Worm (Caenorhabditis elegans) whole organism, L1 larva: ENCODE data around the gene col-43.

Source experiments
- C04F5.9 ChIP-seq: sonication (generic microtip); optimal IDR thresholded peaks from 2 replicates; lab custom pipeline; 2016; ENCODE audit warnings: missing genetic modification characterization, missing compliant biosample characterization
- C16A3.4 ChIP-seq: fragments of 150-350 bp; optimal IDR thresholded peaks from 2 replicates; lab custom pipeline; 2014; ENCODE audit warnings: missing biosample characterization, missing genetic modification characterization
- F16B12.6 ChIP-seq: fragments of 150-350 bp; optimal IDR thresholded peaks from 2 replicates; lab custom pipeline; 2014; ENCODE audit warnings: missing biosample characterization, missing genetic modification characterization
- Y116A8C.19 ChIP-seq: sonication (generic microtip); optimal IDR thresholded peaks from 2 replicates; lab custom pipeline; 2016; ENCODE audit warnings: missing compliant biosample characterization, missing genetic modification characterization, borderline replicate concordance
- alr-1 ChIP-seq: fragments of 200-800 bp; sonication (Bioruptor generic); optimal IDR thresholded peaks from 2 replicates; lab custom pipeline; 2018; ENCODE audit warnings: borderline replicate concordance, mild to moderate bottlenecking, missing genetic modification characterization, missing compliant biosample characterization
- aly-2 ChIP-seq: fragments of 150-350 bp; optimal IDR thresholded peaks from 2 replicates; lab custom pipeline; 2014; ENCODE audit warnings: missing biosample characterization, missing genetic modification characterization
- ama-1 ChIP-seq: fragments of 150-350 bp; optimal IDR thresholded peaks from 2 replicates; lab custom pipeline; 2014
- blmp-1 ChIP-seq: fragments of 150-350 bp; optimal IDR thresholded peaks from 2 replicates; lab custom pipeline; 2014; ENCODE audit warnings: missing biosample characterization, missing genetic modification characterization
- ceh-82 ChIP-seq, 3 experiments: fragments of 150-350 bp in 1 of 3; sonication (generic microtip) in 2 of 3; optimal IDR thresholded peaks; 2 replicates each; lab custom pipeline; 2014 to 2017; ENCODE audit warnings: missing biosample characterization in 3 of 3, missing genetic modification characterization in 3 of 3
- ceh-88 ChIP-seq: fragments of 200-800 bp; sonication (Bioruptor generic); IDR thresholded peaks from 2 replicates; pipeline ENCODE4 v1.3.6; 2022; ENCODE audit warnings: missing genetic modification characterization, missing compliant biosample characterization
- ces-1 ChIP-seq: fragments of 150-350 bp; optimal IDR thresholded peaks from 2 replicates; lab custom pipeline; 2014; ENCODE audit warnings: missing biosample characterization, missing genetic modification reagents, missing genetic modification characterization
- dpl-1 ChIP-seq, 3 experiments: fragments of 150-350 bp in 2 of 3; sonication (generic microtip) in 1 of 3; optimal IDR thresholded peaks; 2 replicates each; lab custom pipeline; 2014 to 2017; ENCODE audit warnings: missing biosample characterization in 3 of 3, missing genetic modification characterization in 3 of 3, missing genetic modification reagents in 3 of 3
- dsc-1 ChIP-seq: sonication (generic microtip); optimal IDR thresholded peaks from 2 replicates; lab custom pipeline; 2016; ENCODE audit warnings: mild to moderate bottlenecking, missing genetic modification characterization, missing compliant biosample characterization
- efl-1 ChIP-seq, 4 experiments: fragments of 150-350 bp; optimal IDR thresholded peaks in 3 of 4; peaks in 1 of 4; 1 replicate in 1 of 4; 2 replicates in 3 of 4; lab custom pipeline; 2014; ENCODE audit warnings: missing biosample characterization in 2 of 4, missing genetic modification characterization in 2 of 4, missing genetic modification reagents in 2 of 4
- egl-27 ChIP-seq, 2 experiments: fragments of 150-350 bp in 1 of 2; sonication (generic microtip); optimal IDR thresholded peaks; 3 replicates each; lab custom pipeline; 2017 to 2018; ENCODE audit warnings: missing biosample characterization in 2 of 2, missing genetic modification characterization in 2 of 2, missing genetic modification reagents in 2 of 2
- elt-3 ChIP-seq, 6 experiments: fragments of 150-350 bp in 1 of 6; sonication (generic microtip); optimal IDR thresholded peaks; 2 replicates each; lab custom pipeline; 2017 to 2018; ENCODE audit warnings: missing biosample characterization in 6 of 6, missing genetic modification characterization in 6 of 6, inconsistent platforms in 1 of 6
- grh-1 ChIP-seq: fragments of 200-800 bp; sonication (Bioruptor generic); IDR thresholded peaks from 2 replicates; pipeline ENCODE4 v1.3.6; 2022; ENCODE audit warnings: missing genetic modification reagents, missing genetic modification characterization, missing compliant biosample characterization
- hlh-17 ChIP-seq: fragments of 200-800 bp; sonication (Bioruptor generic); optimal IDR thresholded peaks from 2 replicates; lab custom pipeline; 2018; ENCODE audit warnings: missing genetic modification characterization, mild to moderate bottlenecking, missing compliant biosample characterization, moderate library complexity, borderline replicate concordance
- hlh-4 ChIP-seq: sonication (generic microtip); optimal IDR thresholded peaks from 2 replicates; lab custom pipeline; 2016; ENCODE audit warnings: mild to moderate bottlenecking, missing genetic modification characterization, missing compliant biosample characterization
- hpl-2 ChIP-seq: fragments of 150-350 bp; optimal IDR thresholded peaks from 2 replicates; lab custom pipeline; 2014; ENCODE audit warnings: missing biosample characterization, missing genetic modification reagents, missing genetic modification characterization
- isw-1 ChIP-seq: fragments of 200-800 bp; sonication (Bioruptor generic); IDR thresholded peaks from 2 replicates; pipeline ENCODE4 v1.3.6; 2022; ENCODE audit warnings: missing genetic modification characterization, missing compliant biosample characterization
- lin-14 ChIP-seq: fragments of 200-800 bp; sonication (Bioruptor generic); optimal IDR thresholded peaks from 2 replicates; lab custom pipeline; 2018; ENCODE audit warnings: mild to moderate bottlenecking, missing genetic modification characterization, moderate library complexity, missing compliant biosample characterization
- lin-15B ChIP-seq: fragments of 150-350 bp; sonication (generic microtip); optimal IDR thresholded peaks from 3 replicates; lab custom pipeline; 2014; ENCODE audit warnings: missing biosample characterization, missing genetic modification characterization
- lin-35 ChIP-seq, 2 experiments: fragments of 150-350 bp; optimal IDR thresholded peaks; 2 replicates each; lab custom pipeline; 2014; ENCODE audit warnings: missing biosample characterization in 2 of 2, missing genetic modification characterization in 2 of 2, missing genetic modification reagents in 2 of 2
- lir-3 ChIP-seq: sonication (generic microtip); optimal IDR thresholded peaks from 2 replicates; lab custom pipeline; 2016; ENCODE audit warnings: mild to moderate bottlenecking, missing genetic modification characterization, moderate library complexity, missing compliant biosample characterization; ENCODE audit not compliant: poor library complexity
- lsy-2 ChIP-seq, 2 experiments: fragments of 150-350 bp; optimal IDR thresholded peaks; 2 replicates each; lab custom pipeline; 2014; ENCODE audit warnings: missing biosample characterization in 2 of 2, missing genetic modification characterization in 2 of 2
- mdl-1 ChIP-seq, 2 experiments: fragments of 150-350 bp; optimal IDR thresholded peaks; 2 replicates each; lab custom pipeline; 2014 to 2017; ENCODE audit warnings: missing biosample characterization in 2 of 2, missing genetic modification characterization in 2 of 2, inconsistent platforms in 1 of 2
- mef-2 ChIP-seq: fragments of 150-350 bp; optimal IDR thresholded peaks from 2 replicates; lab custom pipeline; 2014; ENCODE audit warnings: missing biosample characterization, missing genetic modification characterization
- mep-1 ChIP-seq: fragments of 150-350 bp; optimal IDR thresholded peaks from 2 replicates; lab custom pipeline; 2014; ENCODE audit warnings: missing biosample characterization, missing genetic modification characterization
- nhr-12 ChIP-seq: sonication (generic microtip); optimal IDR thresholded peaks from 2 replicates; lab custom pipeline; 2017; ENCODE audit warnings: missing biosample characterization, missing genetic modification characterization
- nhr-20 ChIP-seq: sonication (generic microtip); optimal IDR thresholded peaks from 2 replicates; lab custom pipeline; 2016; ENCODE audit warnings: mild to moderate bottlenecking, missing genetic modification characterization, missing compliant biosample characterization
- nhr-237 ChIP-seq: fragments of 150-350 bp; optimal IDR thresholded peaks from 2 replicates; lab custom pipeline; 2014; ENCODE audit warnings: missing biosample characterization, missing genetic modification characterization
- nhr-28 ChIP-seq: fragments of 150-350 bp; optimal IDR thresholded peaks from 2 replicates; lab custom pipeline; 2014; ENCODE audit warnings: missing biosample characterization, missing genetic modification characterization
- nhr-47 ChIP-seq: sonication (generic microtip); optimal IDR thresholded peaks from 2 replicates; lab custom pipeline; 2016; ENCODE audit warnings: mild to moderate bottlenecking, missing genetic modification characterization, moderate library complexity, missing compliant biosample characterization
- nhr-71 ChIP-seq: sonication (generic microtip); optimal IDR thresholded peaks from 2 replicates; lab custom pipeline; 2016; ENCODE audit warnings: mild to moderate bottlenecking, missing genetic modification characterization, moderate library complexity, missing compliant biosample characterization
- nhr-84 ChIP-seq: sonication (generic microtip); optimal IDR thresholded peaks from 2 replicates; lab custom pipeline; 2017; ENCODE audit warnings: missing biosample characterization, missing genetic modification characterization
- nhr-85 ChIP-seq: sonication (generic microtip); peaks from one replicate; lab custom pipeline; 2016; ENCODE audit warnings: missing genetic modification characterization, inconsistent platforms, missing compliant biosample characterization
- nhr-90 ChIP-seq: sonication (generic microtip); optimal IDR thresholded peaks from 2 replicates; lab custom pipeline; 2016; ENCODE audit warnings: mild to moderate bottlenecking, missing genetic modification characterization, missing compliant biosample characterization; ENCODE audit not compliant: poor library complexity
- pag-3 ChIP-seq: sonication (generic microtip); optimal IDR thresholded peaks from 2 replicates; lab custom pipeline; 2017; ENCODE audit warnings: missing genetic modification characterization, mild to moderate bottlenecking, missing compliant biosample characterization, antibody characterized with exemption, borderline replicate concordance; ENCODE audit not compliant: insufficient read depth
- rnt-1 ChIP-seq: sonication (generic microtip); optimal IDR thresholded peaks from 2 replicates; lab custom pipeline; 2016; ENCODE audit warnings: mild to moderate bottlenecking, missing genetic modification characterization, moderate library complexity, missing compliant biosample characterization
- skn-1 ChIP-seq: fragments of 150-350 bp; optimal IDR thresholded peaks from 2 replicates; lab custom pipeline; 2014; ENCODE audit warnings: missing biosample characterization, missing genetic modification characterization
- snu-23 ChIP-seq: sonication (generic microtip); optimal IDR thresholded peaks from 2 replicates; lab custom pipeline; 2016; ENCODE audit warnings: missing genetic modification characterization, missing compliant biosample characterization
- sox-4 ChIP-seq: sonication (generic microtip); optimal IDR thresholded peaks from 2 replicates; lab custom pipeline; 2016; ENCODE audit warnings: missing genetic modification characterization, missing compliant biosample characterization
- sptf-1 ChIP-seq: fragments of 150-350 bp; optimal IDR thresholded peaks from 2 replicates; lab custom pipeline; 2014; ENCODE audit warnings: missing biosample characterization, missing genetic modification characterization
- swsn-7 ChIP-seq: sonication (generic microtip); optimal IDR thresholded peaks from 2 replicates; lab custom pipeline; 2016; ENCODE audit warnings: missing genetic modification characterization, missing compliant biosample characterization
- tlp-1 ChIP-seq: fragments of 150-350 bp; optimal IDR thresholded peaks from 2 replicates; lab custom pipeline; 2014; ENCODE audit warnings: missing biosample characterization, missing genetic modification characterization
- unc-130 ChIP-seq: fragments of 150-350 bp; optimal IDR thresholded peaks from 2 replicates; lab custom pipeline; 2017; ENCODE audit warnings: missing biosample characterization, missing genetic modification characterization, inconsistent platforms
- unc-98 ChIP-seq: fragments of 200-800 bp; sonication (Bioruptor generic); IDR thresholded peaks from 2 replicates; pipeline ENCODE4 v1.3.6; 2022; ENCODE audit warnings: missing genetic modification characterization, missing compliant biosample characterization
- zag-1 ChIP-seq: fragments of 150-350 bp; optimal IDR thresholded peaks from 2 replicates; lab custom pipeline; 2014; ENCODE audit warnings: missing biosample characterization, missing genetic modification characterization
- ztf-4 ChIP-seq: fragments of 150-350 bp; optimal IDR thresholded peaks from 2 replicates; lab custom pipeline; 2014; ENCODE audit warnings: missing biosample characterization, missing genetic modification characterization

col-43 gene

DNA sequence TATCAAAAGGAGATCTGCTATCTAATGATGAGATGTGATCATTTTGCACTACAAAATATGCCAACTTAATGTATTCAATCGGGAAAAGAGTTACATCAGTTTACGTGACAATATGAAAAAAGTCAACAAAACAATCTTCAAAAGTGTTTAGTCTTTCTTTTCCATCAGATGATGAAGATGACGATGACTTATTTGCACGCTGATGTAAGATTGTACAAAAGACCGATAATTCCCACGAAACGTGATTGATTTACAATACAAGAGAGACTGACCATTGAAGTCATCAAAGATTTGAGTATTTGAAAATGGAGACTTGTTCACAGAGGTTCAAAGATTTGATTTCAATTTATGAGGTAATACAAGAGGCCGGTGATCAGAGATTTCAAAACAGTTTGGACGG is 25.5 kb downstream of the col-43 start:
- TF ChIP-seq nhr-20 (peak; percentile 52), ama-1 (no peak), lin-15B (tag; lab: Kevin White, UChicago) (no peak), nhr-90 (tag; lab: Kevin White, UChicago) (no peak), sox-4 (no peak), nhr-84 (tag; lab: Kevin White, UChicago) (no peak), swsn-7 (no peak), nhr-47 (tag; lab: Kevin White, UChicago) (no peak), isw-1 (GFP tag; lab: Robert Waterston, UW) (no peak), nhr-71 (tag; lab: Kevin White, UChicago) (peak; percentile 49), tlp-1 (no peak), mep-1 (tag; lab: Kevin White, UChicago) (peak; percentile 23), rnt-1 (tag; lab: Kevin White, UChicago) (no peak), sptf-1 (tag; lab: Kevin White, UChicago) (no peak), alr-1 (tag; lab: Kevin White, UChicago) (no peak), pag-3 (tag; lab: Kevin White, UChicago) (no peak), hlh-17 (GFP tag; lab: Kevin White, UChicago) (no peak), skn-1 (tag; lab: Kevin White, UChicago) (no peak), nhr-237 (tag; lab: Kevin White, UChicago) (no peak), ceh-82 (tag; optimal IDR thresholded peaks at IDR 0.05; lab: Kevin White, UChicago) (no peak), hlh-4 (tag; lab: Kevin White, UChicago) (no peak), dsc-1 (tag; lab: Kevin White, UChicago) (no peak), lin-14 (GFP tag; lab: Kevin White, UChicago) (peak; percentile 57), snu-23 (GFP tag; lab: Kevin White, UChicago) (peak; percentile 38), unc-98 (GFP tag; lab: Robert Waterston, UW) (no peak), efl-1 (optimal IDR thresholded peaks at IDR 0.05; lab: Kevin White, UChicago) (no peak), efl-1 (GFP tag; optimal IDR thresholded peaks at IDR 0.05 in 1 of 2; lab: Kevin White, UChicago) (peak in 1 of 2 experiments; percentile 43), nhr-85 (tag; lab: Kevin White, UChicago) (peak; percentile 90)

DNA sequence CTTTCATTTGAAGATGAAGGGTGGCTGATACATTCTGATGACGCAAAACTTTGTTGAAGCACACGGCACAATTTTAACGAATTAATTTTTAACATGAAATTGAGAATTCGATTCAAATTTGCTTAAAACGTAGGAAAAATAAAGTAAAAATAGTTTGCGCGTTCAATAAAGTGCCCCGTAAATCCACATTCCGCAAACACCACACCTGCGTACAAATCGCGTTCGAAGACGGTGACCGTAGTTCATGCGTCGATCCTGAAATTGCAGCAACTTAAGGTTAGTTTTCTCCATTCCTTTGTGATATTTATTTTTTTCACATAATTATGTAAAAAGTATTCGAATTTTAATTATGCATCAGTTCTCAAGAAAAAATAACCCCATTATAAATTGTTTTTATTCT is 26.0 kb downstream of the col-43 start, which contains the start of gene F43H9.3:
Gene F43H9.3 (minus strand): TSS at position 189 of the 400 bp plus-strand sequence.
- TF ChIP-seq ceh-88 (GFP tag; lab: Robert Waterston, UW) (no peak), mef-2 (tag; lab: Kevin White, UChicago) (no peak), ztf-4 (tag; lab: Kevin White, UChicago) (no peak), alr-1 (tag; lab: Kevin White, UChicago) (no peak), lir-3 (tag; lab: Kevin White, UChicago) (no peak), ces-1 (no peak), hpl-2 (GFP tag; lab: Kevin White, UChicago) (no peak), lin-35 (GFP tag; optimal IDR thresholded peaks at IDR 0.05; lab: Kevin White, UChicago) (peak; percentile 29 to 58), zag-1 (no peak), F16B12.6 (tag; lab: Kevin White, UChicago) (peak; percentile 80), blmp-1 (tag; lab: Kevin White, UChicago) (no peak), elt-3 (tag; optimal IDR thresholded peaks at IDR 0.05; lab: Kevin White, UChicago) (no peak), egl-27 (tag; optimal IDR thresholded peaks at IDR 0.05; lab: Kevin White, UChicago) (no peak), skn-1 (tag; lab: Kevin White, UChicago) (no peak), snu-23 (GFP tag; lab: Kevin White, UChicago) (peak; percentile 19), dsc-1 (tag; lab: Kevin White, UChicago) (no peak), C16A3.4 (peak; percentile 55), dpl-1 (GFP tag; optimal IDR thresholded peaks at IDR 0.05; lab: Kevin White, UChicago) (peak in 2 of 3 experiments; percentile 47 to 60), unc-130 (tag; lab: Kevin White, UChicago) (peak; percentile 28), grh-1 (GFP tag; lab: Robert Waterston, UW) (no peak), efl-1 (optimal IDR thresholded peaks at IDR 0.05; lab: Kevin White, UChicago) (peak; percentile 62 to 70), efl-1 (GFP tag; optimal IDR thresholded peaks at IDR 0.05 in 1 of 2; lab: Kevin White, UChicago) (peak; percentile 61 to 79), nhr-28 (tag; lab: Kevin White, UChicago) (no peak), nhr-20 (no peak), sptf-1 (tag; lab: Kevin White, UChicago) (no peak), aly-2 (tag; lab: Kevin White, UChicago) (no peak), lsy-2 (tag; optimal IDR thresholded peaks at IDR 0.05; lab: Kevin White, UChicago) (peak; percentile 28 to 95), unc-98 (GFP tag; lab: Robert Waterston, UW) (no peak), C04F5.9 (tag; lab: Kevin White, UChicago) (no peak), nhr-12 (no peak), mdl-1 (tag; optimal IDR thresholded peaks at IDR 0.05; lab: Kevin White, UChicago) (peak in 1 of 2 experiments; percentile 17), swsn-7 (no peak), Y116A8C.19 (tag; lab: Kevin White, UChicago) (no peak)
